Worm (Caenorhabditis elegans): ENCODE measurements around the gene Y59C2A.2.

Gene Y59C2A.2

ce11 chrII:2236352-2236751 is 32.4 kb upstream of the Y59C2A.2 start:
- no peak for TF ChIP-seq elt-1 (tag; optimal IDR thresholded peaks at IDR 0.05; ENCODE audit: borderline replicate concordance, insufficient read depth)
- TF ChIP-seq cnd-1 (tag; optimal IDR thresholded peaks at IDR 0.05) = no peak
- no peak for TF ChIP-seq nhr-12 (tag; optimal IDR thresholded peaks at IDR 0.05)
- no peak for TF ChIP-seq ceh-83 (GFP tag; optimal IDR thresholded peaks at IDR 0.05)
- TF ChIP-seq sem-2 (GFP tag; optimal IDR thresholded peaks at IDR 0.05) = no peak
- no peak for TF ChIP-seq ztf-11 (tag; optimal IDR thresholded peaks at IDR 0.05)
- no peak for TF ChIP-seq blmp-1 (tag; optimal IDR thresholded peaks at IDR 0.05)
- no peak for TF ChIP-seq nhr-237 (tag; optimal IDR thresholded peaks at IDR 0.05)

ce11 chrII:2233240-2233639 is 29.3 kb upstream of the Y59C2A.2 start, which contains the start of gene cct-3:
cct-3 (plus strand) TSS chrII:2233540.
- TF ChIP-seq tbx-8 (GFP tag; optimal IDR thresholded peaks at IDR 0.05) = no peak
- no peak for TF ChIP-seq mep-1 (tag; optimal IDR thresholded peaks at IDR 0.05)
- TF ChIP-seq cnd-1 (tag; optimal IDR thresholded peaks at IDR 0.05) = no peak
- TF ChIP-seq lin-13 (tag; optimal IDR thresholded peaks at IDR 0.05) = no peak
- TF ChIP-seq ham-2 (GFP tag; optimal IDR thresholded peaks at IDR 0.05) = no peak
- no peak for TF ChIP-seq unc-120 (tag; optimal IDR thresholded peaks at IDR 0.05; ENCODE audit: poor library complexity, severe bottlenecking)
- TF ChIP-seq ceh-39 (tag; optimal IDR thresholded peaks at IDR 0.05) = no peak
- TF ChIP-seq drap-1 (GFP tag; optimal IDR thresholded peaks at IDR 0.05) = no peak
- TF ChIP-seq pha-4 (tag; optimal IDR thresholded peaks at IDR 0.05) = no peak
- TF ChIP-seq zip-8 (tag; optimal IDR thresholded peaks at IDR 0.05) = no peak

ce11 chrII:2232429-2232828 is 28.5 kb upstream of the Y59C2A.2 start, which contains the start of gene F54A3.6:
F54A3.6 (minus strand) TSS chrII:2232470.
- TF ChIP-seq lsy-2 (tag; optimal IDR thresholded peaks at IDR 0.05) = peak; percentile 84

DNA sequence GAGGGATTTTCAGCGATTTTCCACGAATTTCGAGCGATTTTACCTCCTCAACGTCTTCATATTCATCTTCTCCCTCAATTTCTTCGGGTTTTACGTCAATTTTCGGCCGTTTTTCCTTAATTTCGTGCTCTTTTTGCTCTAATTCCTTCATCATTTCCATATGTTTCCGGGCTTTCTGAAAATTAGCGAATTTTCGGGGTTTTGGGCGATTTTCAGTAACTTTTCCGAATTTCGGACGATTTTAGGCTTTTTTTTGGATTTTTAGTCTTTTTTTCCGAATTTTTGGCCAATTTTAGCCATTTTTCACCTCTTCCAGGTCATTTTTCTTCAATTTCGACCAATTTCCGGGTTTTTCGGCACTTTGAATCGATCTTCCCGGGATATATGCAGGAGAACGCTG is 26.4 kb upstream of the Y59C2A.2 start:
- no peak for TF ChIP-seq flh-1 (GFP tag; optimal IDR thresholded peaks at IDR 0.05)
- no peak for TF ChIP-seq nhr-12 (tag; optimal IDR thresholded peaks at IDR 0.05)
- no peak for TF ChIP-seq elt-1 (tag; optimal IDR thresholded peaks at IDR 0.05; ENCODE audit: borderline replicate concordance, insufficient read depth)
- no peak for TF ChIP-seq elt-3 (tag; optimal IDR thresholded peaks at IDR 0.05)
- no peak for TF ChIP-seq zip-8 (tag; optimal IDR thresholded peaks at IDR 0.05)
- no peak for TF ChIP-seq unc-39 (tag; optimal IDR thresholded peaks at IDR 0.05)
- no peak for TF ChIP-seq unc-62 (GFP tag; optimal IDR thresholded peaks at IDR 0.05)
- no peak for TF ChIP-seq pha-4 (tag; optimal IDR thresholded peaks at IDR 0.05)
- no peak for TF ChIP-seq ces-1 (GFP tag; optimal IDR thresholded peaks at IDR 0.05)
- no peak for TF ChIP-seq ceh-43 (GFP tag; optimal IDR thresholded peaks at IDR 0.05)
- no peak for TF ChIP-seq sptf-1 (tag; optimal IDR thresholded peaks at IDR 0.05)
- no peak for TF ChIP-seq snpc-4 (tag; optimal IDR thresholded peaks at IDR 0.05)
- no peak for TF ChIP-seq nhr-28 (tag; optimal IDR thresholded peaks at IDR 0.05)

DNA sequence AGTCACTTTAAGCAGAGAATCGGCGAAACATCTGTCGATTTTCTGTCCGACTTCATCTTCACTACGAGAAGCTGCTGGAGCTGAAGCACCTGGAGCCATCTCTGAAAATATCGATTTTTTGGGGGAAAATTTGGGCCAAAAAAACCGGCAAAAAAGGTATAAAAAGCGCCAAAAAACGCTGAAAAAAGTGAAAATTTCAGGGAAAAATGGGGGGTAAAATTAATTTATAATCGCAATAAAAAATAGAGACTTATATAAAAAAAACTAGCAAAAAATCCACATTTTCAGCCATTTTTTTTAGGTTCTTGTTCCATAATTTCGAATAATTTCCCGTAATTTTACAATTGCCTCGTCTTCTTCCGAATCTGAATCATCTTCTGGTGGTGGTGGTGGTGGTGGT is 21.7 kb upstream of the Y59C2A.2 start, which contains the start of gene F54A3.5:
Gene F54A3.5, minus strand, starts transcription at position 101 of the 400 bp plus-strand sequence.
- TF ChIP-seq nhr-12 (tag; optimal IDR thresholded peaks at IDR 0.05) = no peak
- TF ChIP-seq unc-62 (GFP tag; optimal IDR thresholded peaks at IDR 0.05) = no peak
- TF ChIP-seq lin-32 (GFP tag; optimal IDR thresholded peaks at IDR 0.05) = no peak
- TF ChIP-seq mls-2 (tag; optimal IDR thresholded peaks at IDR 0.05) = no peak
- TF ChIP-seq zip-8 (tag; optimal IDR thresholded peaks at IDR 0.05) = no peak
- no peak for TF ChIP-seq unc-120 (tag; optimal IDR thresholded peaks at IDR 0.05; ENCODE audit: poor library complexity, severe bottlenecking)
- TF ChIP-seq ztf-11 (tag; optimal IDR thresholded peaks at IDR 0.05) = no peak
- no peak for TF ChIP-seq nhr-237 (tag; optimal IDR thresholded peaks at IDR 0.05)
- TF ChIP-seq bed-3 (GFP tag; optimal IDR thresholded peaks at IDR 0.05) = no peak

DNA sequence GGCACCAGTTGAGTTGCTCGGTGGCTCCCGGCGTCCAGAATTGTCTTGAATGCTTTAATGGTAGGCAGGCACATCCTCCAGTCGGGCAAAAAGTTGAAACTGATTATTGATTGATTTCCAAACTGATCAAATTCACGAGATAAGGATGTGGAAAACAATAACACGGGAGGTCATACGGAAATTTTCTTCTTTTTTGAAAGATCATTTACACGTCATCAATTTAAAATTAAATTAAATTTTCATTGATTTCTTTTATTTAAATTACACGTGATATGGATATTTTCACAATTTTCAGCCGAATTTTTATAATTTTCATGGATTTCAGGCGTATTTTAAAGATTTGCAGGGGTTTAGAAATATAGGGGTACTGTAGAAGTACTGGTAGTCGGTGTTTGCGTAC is 19.5 kb upstream of the Y59C2A.2 start, which contains the start of gene cbs-2:
Gene cbs-2, minus strand, starts transcription at position 101 of the 400 bp plus-strand sequence.
- TF ChIP-seq bed-3 (GFP tag; optimal IDR thresholded peaks at IDR 0.05) (no peak), cnd-1 (tag; optimal IDR thresholded peaks at IDR 0.05) (no peak), lsy-2 (tag; optimal IDR thresholded peaks at IDR 0.05) (no peak), sptf-1 (tag; optimal IDR thresholded peaks at IDR 0.05) (no peak), snpc-4 (tag; optimal IDR thresholded peaks at IDR 0.05) (no peak), unc-120 (tag; optimal IDR thresholded peaks at IDR 0.05; ENCODE audit: poor library complexity, severe bottlenecking) (no peak), ceh-43 (GFP tag; optimal IDR thresholded peaks at IDR 0.05) (no peak), drap-1 (GFP tag; optimal IDR thresholded peaks at IDR 0.05) (no peak), mab-5 (tag; optimal IDR thresholded peaks at IDR 0.05) (no peak), lin-13 (tag; optimal IDR thresholded peaks at IDR 0.05) (no peak)

Measured in whole organism, mixed stage, embryonic.